Worm (Caenorhabditis elegans): Measurements from ENCODE around the gene hrg-7.
A peak's percentile ranks its signal among the peaks of the same experiment; 100 is the strongest.

hrg-7 gene

DNA sequence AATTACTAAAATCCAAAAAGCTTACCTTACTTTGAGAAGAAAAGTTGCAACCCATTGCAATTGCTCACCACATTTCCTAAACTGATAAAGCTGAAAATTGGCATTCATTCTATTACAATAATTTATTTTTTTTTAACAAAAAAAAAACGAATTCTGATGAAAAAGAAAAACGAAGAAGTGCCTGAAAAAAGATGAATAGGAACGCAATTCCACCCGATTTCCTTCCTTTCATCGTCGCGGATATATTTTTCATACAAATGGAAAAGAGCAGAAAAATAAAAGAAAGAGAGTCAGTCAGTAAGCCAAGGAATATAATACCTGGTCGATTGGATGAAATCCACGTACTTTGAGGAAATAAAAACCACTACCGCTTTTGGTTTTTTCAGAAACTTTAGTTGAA, 13.0 kb downstream of the hrg-7 start, which contains the start of gene gpa-13:
Gene gpa-13 (minus strand): TSS at position 101 of the 400 bp plus-strand sequence.
- TF ChIP-seq T22C8.4 (GFP tag; IDR thresholded peaks at IDR 0.05) (no peak), tab-1 (GFP tag; IDR thresholded peaks at IDR 0.05) (no peak), ref-1 (GFP tag; conservative IDR thresholded peaks at IDR 0.05) (no peak), ztf-29 (GFP tag; IDR thresholded peaks at IDR 0.05) (no peak), klf-2 (GFP tag; conservative IDR thresholded peaks at IDR 0.05) (no peak), med-1 (GFP tag; optimal IDR thresholded peaks at IDR 0.05; ENCODE audit: insufficient read depth) (no peak), flt-1 (GFP tag; IDR thresholded peaks at IDR 0.05) (no peak), ztf-23 (GFP tag; IDR thresholded peaks at IDR 0.05) (no peak), cog-1 (tag; optimal IDR thresholded peaks at IDR 0.05) (no peak)

DNA sequence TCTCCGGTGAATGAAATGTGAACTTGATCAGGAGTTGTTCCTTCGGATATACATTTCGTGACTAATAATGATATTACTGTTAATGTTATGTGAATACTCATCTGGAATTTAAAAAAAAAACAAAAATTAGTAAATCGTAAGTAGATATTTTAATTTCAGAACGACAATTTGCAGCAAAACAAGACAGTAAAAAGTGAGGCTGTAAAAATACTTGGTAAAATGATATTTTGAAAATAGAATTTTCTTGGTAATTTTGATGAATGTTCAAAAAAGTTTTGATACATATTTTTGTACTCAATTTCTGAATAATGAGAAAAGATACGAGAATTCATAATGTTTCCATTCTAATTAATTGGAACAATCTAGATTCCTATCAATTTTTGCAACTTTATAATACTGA, 17.8 kb downstream of the hrg-7 start, which contains the start of gene papl-1:
Gene papl-1 (minus strand): TSS at position 101 of the 400 bp plus-strand sequence.
- TF ChIP-seq ref-1 (GFP tag; conservative IDR thresholded peaks at IDR 0.05) (no peak), flt-1 (GFP tag; IDR thresholded peaks at IDR 0.05) (no peak), ztf-29 (GFP tag; IDR thresholded peaks at IDR 0.05) (no peak), ztf-23 (GFP tag; IDR thresholded peaks at IDR 0.05) (no peak), T22C8.4 (GFP tag; IDR thresholded peaks at IDR 0.05) (no peak), med-1 (GFP tag; optimal IDR thresholded peaks at IDR 0.05; ENCODE audit: insufficient read depth) (no peak), tab-1 (GFP tag; IDR thresholded peaks at IDR 0.05) (no peak), klf-2 (GFP tag; conservative IDR thresholded peaks at IDR 0.05) (no peak), cog-1 (tag; optimal IDR thresholded peaks at IDR 0.05) (no peak)

DNA sequence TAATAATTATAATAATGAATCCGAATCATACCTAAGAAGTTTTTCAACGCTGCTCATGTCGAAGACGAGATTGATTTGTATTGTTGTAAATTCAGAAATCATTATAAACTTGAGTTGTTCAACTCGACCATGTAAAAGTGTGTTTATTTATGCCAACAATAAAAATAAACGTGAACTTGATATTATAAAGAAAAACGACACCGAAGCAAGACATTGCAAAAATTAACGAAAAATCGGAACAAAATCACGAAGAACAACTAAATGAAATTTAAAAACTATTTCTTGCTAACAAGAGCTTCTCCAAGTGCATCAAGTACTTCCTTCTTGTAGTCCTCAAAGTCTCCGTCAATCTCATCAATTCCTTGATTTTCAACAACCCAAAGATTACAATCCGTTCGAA, 19.1 kb downstream of the hrg-7 start, which contains the start of gene F18E2.15:
Gene F18E2.15 (minus strand): TSS at position 101 of the 400 bp plus-strand sequence.
- TF ChIP-seq T22C8.4 (GFP tag; IDR thresholded peaks at IDR 0.05) (no peak), klf-2 (GFP tag; conservative IDR thresholded peaks at IDR 0.05) (no peak), ztf-29 (GFP tag; IDR thresholded peaks at IDR 0.05) (no peak), ref-1 (GFP tag; conservative IDR thresholded peaks at IDR 0.05) (no peak), med-1 (GFP tag; optimal IDR thresholded peaks at IDR 0.05; ENCODE audit: insufficient read depth) (no peak), cog-1 (tag; optimal IDR thresholded peaks at IDR 0.05) (no peak)

DNA sequence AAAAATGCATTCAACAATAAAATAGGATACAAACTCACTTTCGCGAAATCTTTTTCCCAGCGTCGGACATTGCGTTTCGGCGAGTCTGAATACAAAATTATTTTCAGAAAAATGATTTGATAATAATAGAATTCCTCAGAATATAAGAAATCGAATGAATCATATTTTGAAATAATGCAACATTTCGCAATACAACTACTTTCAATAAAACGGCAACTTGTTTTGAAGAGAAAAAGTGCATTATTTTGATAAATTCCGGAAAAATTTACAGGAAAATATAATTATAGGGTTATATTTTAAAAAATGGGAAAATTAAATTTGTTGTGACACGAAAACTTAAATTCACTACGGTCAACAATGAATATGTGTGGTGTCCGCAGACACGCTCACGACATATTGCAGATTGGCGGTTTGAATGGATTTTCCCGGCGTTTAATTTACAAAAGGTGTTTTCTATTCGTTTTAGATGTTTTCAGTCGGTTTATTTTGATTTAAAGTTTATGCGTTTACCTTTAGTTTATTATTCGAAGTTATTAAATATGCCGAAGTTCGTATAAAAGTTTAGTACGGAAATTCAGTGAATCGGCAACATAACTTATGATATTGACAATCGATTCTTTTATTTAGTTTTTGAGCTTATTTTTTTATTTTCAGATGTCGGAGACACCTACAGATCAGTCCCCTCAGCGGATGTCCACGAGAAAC, 21.6 kb downstream of the hrg-7 start, which contains the start of the genes abcf-1 and scc-3:
Gene abcf-1 (minus strand): TSS at position 85 of the 705 bp plus-strand sequence.
Gene scc-3 (plus strand): TSS at position 655 of the 705 bp plus-strand sequence.
- TF ChIP-seq med-1 (GFP tag; optimal IDR thresholded peaks at IDR 0.05; ENCODE audit: insufficient read depth) (no peak), ztf-23 (GFP tag; IDR thresholded peaks at IDR 0.05) (no peak), ref-1 (GFP tag; conservative IDR thresholded peaks at IDR 0.05) (no peak), ztf-29 (GFP tag; IDR thresholded peaks at IDR 0.05) (no peak), tab-1 (GFP tag; IDR thresholded peaks at IDR 0.05) (no peak), flt-1 (GFP tag; IDR thresholded peaks at IDR 0.05) (no peak), T22C8.4 (GFP tag; IDR thresholded peaks at IDR 0.05) (no peak), cog-1 (tag; optimal IDR thresholded peaks at IDR 0.05) (no peak), klf-2 (GFP tag; conservative IDR thresholded peaks at IDR 0.05) (no peak)

DNA sequence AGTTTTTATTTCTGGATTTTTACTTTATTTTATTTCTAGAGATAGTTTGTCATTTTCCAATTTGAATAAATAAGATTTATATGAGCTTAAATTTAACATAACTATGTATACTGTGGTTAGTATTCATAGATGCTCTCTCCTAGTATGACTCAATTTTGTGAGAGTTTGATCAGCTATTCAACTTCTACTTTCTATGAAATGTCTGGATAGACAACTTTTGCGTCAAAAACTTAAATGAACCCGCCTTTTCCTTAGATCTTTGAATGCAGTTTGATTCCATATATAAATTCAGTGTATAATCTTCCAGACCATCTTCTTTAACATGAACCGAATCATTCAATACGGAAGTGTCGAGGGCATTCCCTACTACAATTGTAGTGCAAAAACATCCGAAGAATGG, 27.1 kb downstream of the hrg-7 start, which contains the start of gene srt-43:
Gene srt-43 (plus strand): TSS at position 301 of the 400 bp plus-strand sequence.
- no peak for TF ChIP-seq cog-1 (tag; optimal IDR thresholded peaks at IDR 0.05)
- no peak for TF ChIP-seq klf-2 (GFP tag; conservative IDR thresholded peaks at IDR 0.05)
- no peak for TF ChIP-seq tab-1 (GFP tag; IDR thresholded peaks at IDR 0.05)
- no peak for TF ChIP-seq med-1 (GFP tag; optimal IDR thresholded peaks at IDR 0.05; ENCODE audit: insufficient read depth)
- no peak for TF ChIP-seq ztf-23 (GFP tag; IDR thresholded peaks at IDR 0.05)

DNA sequence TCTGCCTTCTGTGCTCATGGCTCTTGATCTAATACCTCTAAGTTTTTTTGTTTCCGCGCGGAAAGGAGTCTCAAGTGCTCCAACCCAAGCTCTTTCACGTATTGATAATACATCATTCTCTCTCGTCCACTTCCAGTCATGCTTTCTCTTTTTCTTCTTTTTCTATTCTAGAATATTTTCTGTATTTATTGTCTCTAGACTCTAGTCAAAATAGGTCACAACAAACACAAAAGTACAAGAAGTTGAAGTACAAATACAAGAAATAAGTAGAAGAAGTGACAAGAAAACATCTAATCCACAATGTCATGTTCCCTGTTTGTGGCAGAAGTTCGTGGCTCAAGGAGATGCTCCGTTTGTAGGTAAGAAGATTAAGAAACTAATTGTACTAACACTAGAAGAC, 31.4 kb downstream of the hrg-7 start, which contains the start of gene ZC455.1:
Gene ZC455.1 (plus strand): TSS at position 301 of the 400 bp plus-strand sequence.
- no peak for TF ChIP-seq med-1 (GFP tag; optimal IDR thresholded peaks at IDR 0.05; ENCODE audit: insufficient read depth)
- TF ChIP-seq cog-1 (tag; optimal IDR thresholded peaks at IDR 0.05) = no peak
- no peak for TF ChIP-seq T22C8.4 (GFP tag; IDR thresholded peaks at IDR 0.05)
- TF ChIP-seq ref-1 (GFP tag; conservative IDR thresholded peaks at IDR 0.05) = no peak
- TF ChIP-seq klf-2 (GFP tag; conservative IDR thresholded peaks at IDR 0.05) = no peak
- TF ChIP-seq tab-1 (GFP tag; IDR thresholded peaks at IDR 0.05) = no peak
- no peak for TF ChIP-seq flt-1 (GFP tag; IDR thresholded peaks at IDR 0.05)
- TF ChIP-seq ztf-23 (GFP tag; IDR thresholded peaks at IDR 0.05) = no peak

DNA sequence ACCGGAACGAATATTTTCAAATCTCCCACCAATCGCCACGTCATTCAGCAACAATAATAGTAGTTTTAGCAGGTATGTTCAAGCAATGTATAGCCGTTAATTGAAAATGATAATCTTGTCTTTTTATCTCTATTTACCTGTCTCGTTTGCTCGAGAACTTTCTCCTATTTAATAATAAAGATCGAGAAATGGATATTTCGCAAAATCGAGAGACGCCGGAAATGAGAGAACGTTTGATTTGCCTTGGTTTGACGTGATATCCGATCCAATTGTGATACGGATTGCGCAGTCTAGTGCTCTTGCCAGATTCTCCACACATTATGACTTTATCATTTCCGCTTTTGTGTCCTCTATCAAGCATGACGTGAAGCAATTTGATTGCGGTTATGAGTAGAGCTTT, 32.0 kb downstream of the hrg-7 start:
- no peak for TF ChIP-seq ztf-29 (GFP tag; IDR thresholded peaks at IDR 0.05)
- no peak for TF ChIP-seq klf-2 (GFP tag; conservative IDR thresholded peaks at IDR 0.05)
- no peak for TF ChIP-seq T22C8.4 (GFP tag; IDR thresholded peaks at IDR 0.05)
- TF ChIP-seq tab-1 (GFP tag; IDR thresholded peaks at IDR 0.05) = no peak
- TF ChIP-seq cog-1 (tag; optimal IDR thresholded peaks at IDR 0.05) = no peak
- TF ChIP-seq flt-1 (GFP tag; IDR thresholded peaks at IDR 0.05) = no peak
- no peak for TF ChIP-seq med-1 (GFP tag; optimal IDR thresholded peaks at IDR 0.05; ENCODE audit: insufficient read depth)
- no peak for TF ChIP-seq ref-1 (GFP tag; conservative IDR thresholded peaks at IDR 0.05)
- no peak for TF ChIP-seq ztf-23 (GFP tag; IDR thresholded peaks at IDR 0.05)

DNA sequence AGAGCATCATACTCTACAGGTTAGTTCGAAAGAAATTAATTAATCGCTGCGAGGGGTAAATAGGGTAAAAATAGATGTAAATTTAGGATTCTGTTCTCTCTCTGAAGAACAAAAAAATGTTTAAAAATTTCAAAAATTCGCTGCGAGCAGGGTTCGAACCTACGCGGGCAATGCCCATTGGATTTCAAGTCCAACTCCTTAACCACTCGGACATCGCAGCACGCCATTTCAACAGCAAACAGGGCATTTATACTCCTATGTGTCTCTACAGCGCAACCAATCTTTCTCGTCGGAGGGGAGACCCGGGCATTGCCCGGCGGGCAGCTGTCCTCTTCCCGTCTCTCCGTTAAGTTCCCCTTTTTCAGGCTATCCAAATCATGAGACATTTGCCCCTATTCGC, 38.4 kb downstream of the hrg-7 start:
- peak; percentile 90 for TF ChIP-seq ref-1 (GFP tag; conservative IDR thresholded peaks at IDR 0.05)
- TF ChIP-seq med-1 (GFP tag; optimal IDR thresholded peaks at IDR 0.05; ENCODE audit: insufficient read depth) = peak; percentile 67
- TF ChIP-seq klf-2 (GFP tag; conservative IDR thresholded peaks at IDR 0.05) = peak; percentile 98
- peak; percentile 93 for TF ChIP-seq T22C8.4 (GFP tag; IDR thresholded peaks at IDR 0.05)
- peak; percentile 96 for TF ChIP-seq ztf-29 (GFP tag; IDR thresholded peaks at IDR 0.05)
- peak; percentile 97 for TF ChIP-seq flt-1 (GFP tag; IDR thresholded peaks at IDR 0.05)
- TF ChIP-seq cog-1 (tag; optimal IDR thresholded peaks at IDR 0.05) = peak; percentile 58
- peak; percentile 96 for TF ChIP-seq tab-1 (GFP tag; IDR thresholded peaks at IDR 0.05)
- peak; percentile 97 for TF ChIP-seq ztf-23 (GFP tag; IDR thresholded peaks at IDR 0.05)

DNA sequence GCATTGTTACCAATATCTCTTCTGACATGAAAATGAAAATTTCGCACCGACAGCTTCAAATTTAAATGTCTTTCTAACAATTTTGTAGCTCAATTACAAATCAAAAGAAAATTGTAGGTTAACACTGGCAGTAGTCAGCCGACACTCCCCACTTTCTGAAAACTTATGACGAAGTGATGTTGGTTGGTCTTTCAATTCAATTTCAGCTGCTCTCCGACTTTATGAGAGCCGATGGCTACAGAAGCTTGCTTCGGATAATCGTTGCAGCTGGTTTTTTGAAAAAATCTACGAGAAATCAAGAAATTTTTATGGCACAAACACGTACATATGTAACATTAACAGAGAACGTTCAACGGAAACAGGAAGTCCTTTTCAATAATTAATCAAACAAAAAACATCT, 43.0 kb downstream of the hrg-7 start, which contains the start of gene sre-20:
Gene sre-20 (minus strand): TSS at position 101 of the 400 bp plus-strand sequence.
- TF ChIP-seq cog-1 (tag; optimal IDR thresholded peaks at IDR 0.05) (no peak), ztf-23 (GFP tag; IDR thresholded peaks at IDR 0.05) (no peak), klf-2 (GFP tag; conservative IDR thresholded peaks at IDR 0.05) (no peak), ref-1 (GFP tag; conservative IDR thresholded peaks at IDR 0.05) (no peak), tab-1 (GFP tag; IDR thresholded peaks at IDR 0.05) (no peak), med-1 (GFP tag; optimal IDR thresholded peaks at IDR 0.05; ENCODE audit: insufficient read depth) (no peak), flt-1 (GFP tag; IDR thresholded peaks at IDR 0.05) (no peak), ztf-29 (GFP tag; IDR thresholded peaks at IDR 0.05) (no peak)

All from whole organism, midembryonic.